Fruit fly (Drosophila melanogaster) whole organism, embryonic: ENCODE measurements around the gene CG43093.

Experiments
- Ada2b ChIP-seq: fragments of 200-800 bp; sonication (Bioruptor generic); IDR thresholded peaks from 2 replicates; pipeline ENCODE4 v1.3.6; 2022; ENCODE audit warnings: missing biosample characterization, missing genetic modification characterization
- CG10267 ChIP-seq: fragments of 200-800 bp; sonication (Bioruptor generic); optimal IDR thresholded peaks from 2 replicates; lab custom pipeline; 2018; ENCODE audit warnings: missing biosample characterization, mild to moderate bottlenecking, missing genetic modification characterization, moderate library complexity
- CG10321 ChIP-seq: fragments of 200-800 bp; sonication (Bioruptor generic); IDR thresholded peaks from 2 replicates; pipeline ENCODE4 v1.3.6; 2022; ENCODE audit warnings: missing biosample characterization, missing genetic modification characterization
- CG10431 ChIP-seq: fragments of 200-800 bp; sonication (Bioruptor generic); optimal IDR thresholded peaks from 3 replicates; lab custom pipeline; 2018; ENCODE audit warnings: missing biosample characterization, mild to moderate bottlenecking, missing genetic modification characterization
- CG10543 ChIP-seq: fragments of 200-800 bp; sonication (Bioruptor generic); optimal IDR thresholded peaks from 3 replicates; lab custom pipeline; 2017; ENCODE audit warnings: missing biosample characterization, mild to moderate bottlenecking, missing genetic modification characterization, moderate library complexity
- CG11085 ChIP-seq: fragments of 200-800 bp; sonication (Bioruptor generic); IDR thresholded peaks from 2 replicates; pipeline ENCODE4 v1.3.6; 2022; ENCODE audit warnings: missing biosample characterization, missing genetic modification characterization
- CG14860 ChIP-seq: fragments of 200-800 bp; sonication (Bioruptor generic); IDR thresholded peaks from 3 replicates; pipeline ENCODE4 v1.3.6; 2022; ENCODE audit warnings: missing biosample characterization, missing genetic modification characterization; ENCODE audit not compliant: partially characterized antibody
- CG15514 ChIP-seq: fragments of 200-800 bp; sonication (Bioruptor generic); optimal IDR thresholded peaks from 3 replicates; lab custom pipeline; 2017; ENCODE audit warnings: missing biosample characterization, missing genetic modification characterization, mild to moderate bottlenecking, moderate library complexity, missing genetic modification reagents
- CG17361 ChIP-seq: fragments of 200-800 bp; sonication (Bioruptor generic); IDR thresholded peaks from 3 replicates; pipeline ENCODE4 v1.3.6; 2022; ENCODE audit warnings: missing biosample characterization, missing genetic modification characterization
- CG2129 ChIP-seq: fragments of 200-800 bp; sonication (Bioruptor generic); IDR thresholded peaks from 2 replicates; pipeline ENCODE4 v1.3.6; 2022; ENCODE audit warnings: missing biosample characterization, missing genetic modification characterization; ENCODE audit not compliant: partially characterized antibody
- CG2678 ChIP-seq: fragments of 200-800 bp; sonication (Bioruptor generic); optimal IDR thresholded peaks from 3 replicates; lab custom pipeline; 2019; ENCODE audit warnings: missing biosample characterization, mild to moderate bottlenecking, missing genetic modification characterization, moderate library complexity
- CG32772 ChIP-seq: fragments of 200-800 bp; sonication (Bioruptor generic); IDR thresholded peaks from 2 replicates; pipeline ENCODE4 v1.3.6; 2022; ENCODE audit warnings: missing biosample characterization, missing genetic modification characterization
- CG4404 ChIP-seq: fragments of 200-800 bp; sonication (Bioruptor generic); IDR thresholded peaks from 2 replicates; pipeline ENCODE4 v1.3.6; 2022; ENCODE audit warnings: missing biosample characterization, missing genetic modification characterization
- CG4854 ChIP-seq: fragments of 200-800 bp; sonication (Bioruptor generic); optimal IDR thresholded peaks from 2 replicates; lab custom pipeline; 2016; ENCODE audit warnings: missing biosample characterization, missing genetic modification characterization, inconsistent platforms
- CG7745 ChIP-seq: fragments of 200-800 bp; sonication (Bioruptor generic); optimal IDR thresholded peaks from 2 replicates; lab custom pipeline; 2018; ENCODE audit warnings: missing biosample characterization, mild to moderate bottlenecking, missing genetic modification characterization, moderate library complexity
- CG9437 ChIP-seq: fragments of 200-800 bp; sonication (Bioruptor generic); optimal IDR thresholded peaks from 2 replicates; lab custom pipeline; 2018; ENCODE audit warnings: missing biosample characterization, mild to moderate bottlenecking, missing genetic modification characterization
- Chrac-16 ChIP-seq: fragments of 200-800 bp; sonication (Bioruptor generic); optimal IDR thresholded peaks from 3 replicates; lab custom pipeline; 2016; ENCODE audit warnings: missing biosample characterization, missing genetic modification characterization
- D ChIP-seq, 2 experiments: fragments of 200-800 bp in 1 of 2; fragments of >200 bp in 1 of 2; sonication (Bioruptor generic) in 1 of 2; optimal IDR thresholded peaks; 2 replicates in 1 of 2; 3 replicates in 1 of 2; lab custom pipeline; 2017; ENCODE audit warnings: mild to moderate bottlenecking in 1 of 2, missing biosample characterization in 1 of 2, missing genetic modification characterization in 1 of 2, missing genetic modification reagents in 1 of 2
- H15 ChIP-seq: fragments of 200-800 bp; sonication (Bioruptor generic); IDR thresholded peaks from 3 replicates; pipeline ENCODE4 v1.3.6; 2022; ENCODE audit warnings: missing biosample characterization, missing genetic modification characterization
- H2.0 ChIP-seq: fragments of 200-800 bp; sonication (Bioruptor generic); IDR thresholded peaks from 2 replicates; pipeline ENCODE4 v1.3.6; 2022; ENCODE audit warnings: missing biosample characterization, missing genetic modification characterization
- Oli ChIP-seq: fragments of 200-800 bp; sonication (Bioruptor generic); optimal IDR thresholded peaks from 2 replicates; lab custom pipeline; 2018; ENCODE audit warnings: missing biosample characterization, mild to moderate bottlenecking, missing genetic modification characterization, moderate library complexity
- Optix ChIP-seq: fragments of 200-800 bp; sonication (Bioruptor generic); IDR thresholded peaks from 3 replicates; pipeline ENCODE4 v1.3.6; 2022; ENCODE audit warnings: missing biosample characterization, missing genetic modification characterization
- TFAM ChIP-seq: fragments of 200-800 bp; sonication (Bioruptor generic); optimal IDR thresholded peaks from 2 replicates; lab custom pipeline; 2017; ENCODE audit warnings: missing biosample characterization, missing genetic modification characterization, inconsistent platforms
- al ChIP-seq: fragments of 200-800 bp; sonication (Bioruptor generic); IDR thresholded peaks from 2 replicates; pipeline ENCODE4 v1.3.6; 2022; ENCODE audit warnings: missing biosample characterization, missing genetic modification characterization
- bsh ChIP-seq, 2 experiments: fragments of 200-800 bp; sonication (Bioruptor generic); optimal IDR thresholded peaks; 2 replicates each; lab custom pipeline; 2017 to 2018; ENCODE audit warnings: mild to moderate bottlenecking in 2 of 2, missing biosample characterization in 2 of 2, missing genetic modification characterization in 2 of 2, moderate library complexity in 1 of 2
- cato ChIP-seq: fragments of 200-800 bp; sonication (Bioruptor generic); optimal IDR thresholded peaks from 2 replicates; lab custom pipeline; 2016; ENCODE audit warnings: missing biosample characterization, missing genetic modification characterization, borderline replicate concordance
- chn ChIP-seq: fragments of 200-800 bp; sonication (Bioruptor generic); optimal IDR thresholded peaks from 2 replicates; lab custom pipeline; 2016; ENCODE audit warnings: missing biosample characterization, missing genetic modification characterization
- crc ChIP-seq: fragments of 200-800 bp; sonication (Bioruptor generic); optimal IDR thresholded peaks from 2 replicates; lab custom pipeline; 2016; ENCODE audit warnings: missing biosample characterization, missing genetic modification characterization
- dan ChIP-seq: fragments of 200-800 bp; sonication (Bioruptor generic); IDR thresholded peaks from 2 replicates; pipeline ENCODE4 v1.3.6; 2022; ENCODE audit warnings: missing biosample characterization, missing genetic modification characterization
- dmrt99B ChIP-seq: fragments of 200-800 bp; sonication (Bioruptor generic); optimal IDR thresholded peaks from 2 replicates; lab custom pipeline; 2018; ENCODE audit warnings: missing biosample characterization, mild to moderate bottlenecking, missing genetic modification characterization, moderate library complexity
- esg ChIP-seq: fragments of 200-800 bp; sonication (Bioruptor generic); conservative IDR thresholded peaks from 2 replicates; pipeline ENCODE4 v1.3.6; 2022; ENCODE audit warnings: missing biosample characterization, missing genetic modification characterization
- ewg ChIP-seq: fragments of 200-800 bp; sonication (Bioruptor generic); optimal IDR thresholded peaks from 3 replicates; lab custom pipeline; 2017; ENCODE audit warnings: mild to moderate bottlenecking, missing biosample characterization, missing genetic modification reagents, missing genetic modification characterization
- eyg ChIP-seq: fragments of 200-800 bp; sonication (Bioruptor generic); optimal IDR thresholded peaks from 3 replicates; lab custom pipeline; 2016; ENCODE audit warnings: missing biosample characterization, missing genetic modification characterization
- grn ChIP-seq: fragments of 200-800 bp; sonication (Bioruptor generic); optimal IDR thresholded peaks from 3 replicates; lab custom pipeline; 2017; ENCODE audit warnings: missing biosample characterization, missing genetic modification characterization
- gsb ChIP-seq: fragments of 200-800 bp; sonication (Bioruptor generic); IDR thresholded peaks from 2 replicates; pipeline ENCODE4 v1.3.6; 2022; ENCODE audit warnings: missing biosample characterization, missing genetic modification characterization
- gt ChIP-seq: fragments of 200-800 bp; sonication (Bioruptor generic); IDR thresholded peaks from 2 replicates; pipeline ENCODE4 v1.3.6; 2022; ENCODE audit warnings: missing biosample characterization, missing genetic modification characterization
- hbn ChIP-seq: fragments of 200-800 bp; sonication (Bioruptor generic); IDR thresholded peaks from 2 replicates; pipeline ENCODE4 v1.3.6; 2022; ENCODE audit warnings: missing biosample characterization, missing genetic modification characterization; ENCODE audit not compliant: partially characterized antibody
- nmo ChIP-seq: fragments of 200-800 bp; sonication (Bioruptor generic); optimal IDR thresholded peaks from 2 replicates; lab custom pipeline; 2018; ENCODE audit warnings: missing biosample characterization, mild to moderate bottlenecking, missing genetic modification characterization, moderate library complexity
- phol ChIP-seq: fragments of 200-800 bp; sonication (Bioruptor generic); optimal IDR thresholded peaks from 3 replicates; lab custom pipeline; 2018; ENCODE audit warnings: missing biosample characterization, mild to moderate bottlenecking, missing genetic modification characterization, moderate library complexity
- pzg ChIP-seq: fragments of 200-800 bp; sonication (Bioruptor generic); optimal IDR thresholded peaks from 3 replicates; lab custom pipeline; 2018; ENCODE audit warnings: missing biosample characterization, mild to moderate bottlenecking, missing genetic modification characterization, moderate library complexity
- row ChIP-seq: fragments of 200-800 bp; sonication (Bioruptor generic); IDR thresholded peaks from 3 replicates; pipeline ENCODE4 v1.3.6; 2022; ENCODE audit warnings: missing biosample characterization, missing genetic modification characterization
- sens ChIP-seq: fragments of 200-800 bp; sonication (Bioruptor generic); peaks from one replicate; lab custom pipeline; 2016; ENCODE audit warnings: missing biosample characterization, missing genetic modification characterization
- sna ChIP-seq: fragments of 200-800 bp; sonication (Bioruptor generic); IDR thresholded peaks from 2 replicates; pipeline ENCODE4 v1.3.6; 2022; ENCODE audit warnings: missing biosample characterization, missing genetic modification characterization; ENCODE audit not compliant: partially characterized antibody
- so ChIP-seq: fragments of 200-800 bp; sonication (Bioruptor generic); IDR thresholded peaks from 3 replicates; pipeline ENCODE4 v1.3.6; 2022; ENCODE audit warnings: missing biosample characterization, missing genetic modification characterization
- twi ChIP-seq: fragments of 200-800 bp; optimal IDR thresholded peaks from 2 replicates; lab custom pipeline; 2019; ENCODE audit warnings: missing biosample characterization, mild to moderate bottlenecking, missing genetic modification characterization, moderate library complexity
- zen2 ChIP-seq: fragments of 200-800 bp; sonication (Bioruptor generic); IDR thresholded peaks from 3 replicates; pipeline ENCODE4 v1.3.6; 2022; ENCODE audit warnings: missing biosample characterization, missing genetic modification characterization; ENCODE audit not compliant: partially characterized antibody
- zf30C ChIP-seq: fragments of 200-800 bp; sonication (Bioruptor generic); optimal IDR thresholded peaks from 3 replicates; lab custom pipeline; 2018; ENCODE audit warnings: missing biosample characterization, mild to moderate bottlenecking, missing genetic modification characterization

The CG43093 gene

dm6 chr3R:22726031-22726770 lies 43.9 kb downstream of the CG43093 start, which contains the start of gene RNF220 (continued):
- peak; percentile 46 for TF ChIP-seq phol (tag; lab: Kevin White, UChicago)
- no peak for TF ChIP-seq CG15514
- no peak for TF ChIP-seq Oli (tag; lab: Kevin White, UChicago)
- TF ChIP-seq CG4854 = no peak
- TF ChIP-seq crc = no peak
- no peak for TF ChIP-seq bsh (GFP tag; optimal IDR thresholded peaks at IDR 0.05; lab: Kevin White, UChicago)
- peak; percentile 45 for TF ChIP-seq nmo (GFP tag; lab: Kevin White, UChicago)
- TF ChIP-seq grn (GFP tag; lab: Kevin White, UChicago) = no peak
- TF ChIP-seq dmrt99B (tag; lab: Kevin White, UChicago) = peak; percentile 13
- no peak for TF ChIP-seq eyg (GFP tag; lab: Kevin White, UChicago)
- no peak for TF ChIP-seq Ada2b
- no peak for TF ChIP-seq ewg (GFP tag; lab: Kevin White, UChicago)
- no peak; the same call in none of the 3 replicates for TF ChIP-seq row (GFP tag; lab: Robert Waterston, UW)
- TF ChIP-seq CG10543 (GFP tag; lab: Kevin White, UChicago) = no peak
- TF ChIP-seq CG11085 (GFP tag; lab: Robert Waterston, UW) = no peak
- TF ChIP-seq CG2678 (tag; lab: Kevin White, UChicago) = peak; percentile 35
- TF ChIP-seq CG4404 (GFP tag; lab: Robert Waterston, UW) = no peak
- TF ChIP-seq al (GFP tag; lab: Robert Waterston, UW) = no peak
- no peak for TF ChIP-seq esg (GFP tag; lab: Robert Waterston, UW)
- peak; percentile 11 for TF ChIP-seq CG2129 (GFP tag; lab: Robert Waterston, UW)
- TF ChIP-seq CG17361 (GFP tag; lab: Robert Waterston, UW) = peak; percentile 60
- TF ChIP-seq Optix (GFP tag; lab: Robert Waterston, UW) = no peak
- peak; percentile 51 for TF ChIP-seq pzg
- TF ChIP-seq H2.0 (GFP tag; lab: Robert Waterston, UW) = no peak
- TF ChIP-seq CG7745 (tag; lab: Kevin White, UChicago) = no peak
- no peak for TF ChIP-seq twi (tag; lab: Kevin White, UChicago)
- no peak for TF ChIP-seq TFAM (GFP tag; lab: Kevin White, UChicago)
- no peak for TF ChIP-seq chn (GFP tag; lab: Kevin White, UChicago)
- TF ChIP-seq H15 (GFP tag; lab: Robert Waterston, UW) = no peak
- peak; percentile 60 for TF ChIP-seq hbn (GFP tag; lab: Robert Waterston, UW)
- no peak; the same call in 1 of the 2 replicates for TF ChIP-seq sna (GFP tag; lab: Robert Waterston, UW)
- no peak for TF ChIP-seq Chrac-16
- no peak for TF ChIP-seq gsb (GFP tag; lab: Robert Waterston, UW)
- TF ChIP-seq zen2 (GFP tag; lab: Robert Waterston, UW) = peak; percentile 60

- TF ChIP-seq CG14860 (GFP tag; lab: Robert Waterston, UW) (peak; percentile 56; the same call in 2 of the 3 replicates), CG11085 (GFP tag; lab: Robert Waterston, UW) (peak; percentile 62), CG10321 (GFP tag; lab: Robert Waterston, UW) (peak; percentile 27; the same call in 1 of the 2 replicates), gt (no peak), dan (no peak), CG9437 (GFP tag; lab: Kevin White, UChicago) (peak; percentile 68), cato (no peak), CG10431 (GFP tag; lab: Kevin White, UChicago) (peak; percentile 7), zf30C (GFP tag; lab: Kevin White, UChicago) (peak; percentile 96), sens (GFP tag; lab: Kevin White, UChicago) (peak; percentile 90), CG10267 (tag; lab: Kevin White, UChicago) (peak; percentile 81), CG32772 (GFP tag; lab: Robert Waterston, UW) (peak; percentile 64), so (GFP tag; lab: Robert Waterston, UW) (no peak), D (optimal IDR thresholded peaks at IDR 0.05; lab: Kevin White, UChicago) (no peak), D (GFP tag; optimal IDR thresholded peaks at IDR 0.05; lab: Kevin White, UChicago) (peak; percentile 33)
These were observed 45.7 kb downstream of the CG43093 start, which contains the start of gene Irp-1A for dm6 chr3R:22724149-22724973. Gene Irp-1A (minus strand): TSS chr3R:22724587.
